Worm (Caenorhabditis elegans) whole organism, early embryonic: ENCODE measurements around the gene arrd-16.

ENCODE experiments used
- B0310.2 ChIP-seq: sonication (generic microtip); optimal IDR thresholded peaks from 2 replicates; lab custom pipeline; 2016; ENCODE audit warnings: mild to moderate bottlenecking, missing genetic modification characterization, missing compliant biosample characterization
- F13C5.2 ChIP-seq: sonication (generic microtip); optimal IDR thresholded peaks from 2 replicates; lab custom pipeline; 2017; ENCODE audit warnings: mild to moderate bottlenecking, missing genetic modification characterization, inconsistent platforms, missing compliant biosample characterization
- aly-1 ChIP-seq: sonication (generic microtip); optimal IDR thresholded peaks from 2 replicates; lab custom pipeline; 2016; ENCODE audit warnings: missing genetic modification characterization, missing compliant biosample characterization
- ama-1 ChIP-seq: fragments of 150-350 bp; optimal IDR thresholded peaks from 2 replicates; lab custom pipeline; 2014
- ceh-13 ChIP-seq: fragments of 200-800 bp; sonication (Bioruptor generic); optimal IDR thresholded peaks from 2 replicates; lab custom pipeline; 2018; ENCODE audit warnings: mild to moderate bottlenecking, missing genetic modification characterization, missing compliant biosample characterization
- ceh-36 ChIP-seq: sonication (generic microtip); optimal IDR thresholded peaks from 2 replicates; lab custom pipeline; 2016; ENCODE audit warnings: missing genetic modification characterization, inconsistent platforms, missing compliant biosample characterization
- ets-7 ChIP-seq: sonication (generic microtip); optimal IDR thresholded peaks from 2 replicates; lab custom pipeline; 2016; ENCODE audit warnings: missing genotype, missing genetic modification characterization, missing compliant biosample characterization
- flt-1 ChIP-seq: fragments of 200-800 bp; sonication (Bioruptor generic); IDR thresholded peaks from 2 replicates; pipeline ENCODE4 v1.3.6; 2022; ENCODE audit warnings: missing genetic modification characterization, missing compliant biosample characterization
- hmbx-1 ChIP-seq: sonication (generic microtip); optimal IDR thresholded peaks from 2 replicates; lab custom pipeline; 2016; ENCODE audit warnings: mild to moderate bottlenecking, missing genetic modification characterization, missing compliant biosample characterization
- hmg-4 ChIP-seq: fragments of 200-800 bp; sonication (Bioruptor generic); optimal IDR thresholded peaks from 2 replicates; lab custom pipeline; 2018; ENCODE audit warnings: mild to moderate bottlenecking, missing genetic modification characterization, missing compliant biosample characterization
- hnd-1 ChIP-seq: sonication (generic microtip); optimal IDR thresholded peaks from 2 replicates; lab custom pipeline; 2016; ENCODE audit warnings: missing genetic modification characterization, missing compliant biosample characterization
- pes-1 ChIP-seq: fragments of 200-800 bp; sonication (Bioruptor generic); IDR thresholded peaks from 2 replicates; pipeline ENCODE4 v1.3.6; 2022; ENCODE audit warnings: missing genetic modification reagents, missing genetic modification characterization, missing compliant biosample characterization
- scrt-1 ChIP-seq: fragments of 200-800 bp; sonication (Bioruptor generic); IDR thresholded peaks from 2 replicates; pipeline ENCODE4 v1.3.6; 2022; ENCODE audit warnings: missing genetic modification characterization, missing compliant biosample characterization
- sea-1 ChIP-seq: fragments of 200-800 bp; sonication (Bioruptor generic); conservative IDR thresholded peaks from 2 replicates; pipeline ENCODE4 v1.3.6; 2022; ENCODE audit warnings: missing genetic modification characterization, missing compliant biosample characterization
- tbx-11 ChIP-seq: fragments of 200-800 bp; sonication (Bioruptor generic); IDR thresholded peaks from 2 replicates; pipeline ENCODE4 v1.3.6; 2022; ENCODE audit warnings: missing genetic modification characterization, missing compliant biosample characterization
- tbx-37 ChIP-seq: fragments of 200-800 bp; sonication (Bioruptor generic); conservative IDR thresholded peaks from 2 replicates; pipeline ENCODE4 v1.3.6; 2022; ENCODE audit warnings: missing genetic modification reagents, missing genetic modification characterization, missing compliant biosample characterization
- tra-4 ChIP-seq: sonication (generic microtip); optimal IDR thresholded peaks from 2 replicates; lab custom pipeline; 2017; ENCODE audit warnings: missing genetic modification characterization, missing compliant biosample characterization

arrd-16 gene

ce11 chrIII:12510505-12510904, 26.0 kb downstream of the arrd-16 start:
- no peak for TF ChIP-seq ama-1
- TF ChIP-seq hmg-4 (GFP tag; lab: Kevin White, UChicago), result no peak
- no peak for TF ChIP-seq sea-1 (GFP tag; lab: Robert Waterston, UW)
- TF ChIP-seq hmbx-1 (tag; lab: Kevin White, UChicago), result no peak
- TF ChIP-seq pes-1 (GFP tag; lab: Robert Waterston, UW), result no peak
- no peak for TF ChIP-seq scrt-1 (GFP tag; lab: Robert Waterston, UW)
- no peak for TF ChIP-seq aly-1
- no peak for TF ChIP-seq flt-1 (GFP tag; lab: Robert Waterston, UW)
- TF ChIP-seq ceh-13 (GFP tag; lab: Kevin White, UChicago), result no peak
- no peak for TF ChIP-seq tbx-11 (GFP tag; lab: Robert Waterston, UW)
- TF ChIP-seq ets-7 (tag; lab: Kevin White, UChicago), result no peak
- TF ChIP-seq B0310.2 (tag; lab: Kevin White, UChicago), result no peak
- no peak for TF ChIP-seq tbx-37 (GFP tag; lab: Robert Waterston, UW)
- TF ChIP-seq tra-4 (tag; lab: Kevin White, UChicago), result no peak

ce11 chrIII:12517674-12518073, 33.1 kb downstream of the arrd-16 start:
- TF ChIP-seq B0310.2 (tag; lab: Kevin White, UChicago) (no peak), ama-1 (no peak), ceh-36 (no peak), ets-7 (tag; lab: Kevin White, UChicago) (no peak), sea-1 (GFP tag; lab: Robert Waterston, UW) (no peak), hmg-4 (GFP tag; lab: Kevin White, UChicago) (no peak), flt-1 (GFP tag; lab: Robert Waterston, UW) (no peak), scrt-1 (GFP tag; lab: Robert Waterston, UW) (no peak), hmbx-1 (tag; lab: Kevin White, UChicago) (no peak), pes-1 (GFP tag; lab: Robert Waterston, UW) (no peak)

- peak; percentile 30; the same call in 1 of the 2 replicates for TF ChIP-seq tbx-37 (GFP tag; lab: Robert Waterston, UW)
- TF ChIP-seq F13C5.2 (tag; lab: Kevin White, UChicago), result peak; percentile 14
- no peak for TF ChIP-seq ceh-36
Observed at ce11 chrIII:12528029-12528428, 43.5 kb downstream of the arrd-16 start.

- TF ChIP-seq hmg-4 (GFP tag; lab: Kevin White, UChicago) (no peak), pes-1 (GFP tag; lab: Robert Waterston, UW) (no peak), ceh-13 (GFP tag; lab: Kevin White, UChicago) (no peak), ets-7 (tag; lab: Kevin White, UChicago) (no peak), ama-1 (no peak), hmbx-1 (tag; lab: Kevin White, UChicago) (no peak), F13C5.2 (tag; lab: Kevin White, UChicago) (no peak), tbx-11 (GFP tag; lab: Robert Waterston, UW) (no peak), hnd-1 (tag; lab: Kevin White, UChicago) (no peak), aly-1 (no peak), tra-4 (tag; lab: Kevin White, UChicago) (no peak), sea-1 (GFP tag; lab: Robert Waterston, UW) (no peak), B0310.2 (tag; lab: Kevin White, UChicago) (no peak), flt-1 (GFP tag; lab: Robert Waterston, UW) (no peak), scrt-1 (GFP tag; lab: Robert Waterston, UW) (no peak), tbx-37 (GFP tag; lab: Robert Waterston, UW) (no peak), ceh-36 (no peak)
Observed at ce11 chrIII:12533900-12534299, 49.4 kb downstream of the arrd-16 start.

- TF ChIP-seq tra-4 (tag; lab: Kevin White, UChicago) (no peak), F13C5.2 (tag; lab: Kevin White, UChicago) (no peak), hmbx-1 (tag; lab: Kevin White, UChicago) (no peak), ama-1 (no peak), aly-1 (no peak), ceh-36 (no peak), tbx-37 (GFP tag; lab: Robert Waterston, UW) (no peak), hnd-1 (tag; lab: Kevin White, UChicago) (no peak), hmg-4 (GFP tag; lab: Kevin White, UChicago) (no peak), sea-1 (GFP tag; lab: Robert Waterston, UW) (no peak), tbx-11 (GFP tag; lab: Robert Waterston, UW) (no peak), flt-1 (GFP tag; lab: Robert Waterston, UW) (no peak), scrt-1 (GFP tag; lab: Robert Waterston, UW) (no peak), ceh-13 (GFP tag; lab: Kevin White, UChicago) (no peak), B0310.2 (tag; lab: Kevin White, UChicago) (no peak), ets-7 (tag; lab: Kevin White, UChicago) (no peak), pes-1 (GFP tag; lab: Robert Waterston, UW) (no peak)
Observed at ce11 chrIII:12537239-12537845, 52.8 kb downstream of the arrd-16 start.
